Worm (Caenorhabditis elegans) whole organism, L1 larva: Measurements from ENCODE around the gene ugtp-1.

Source experiments
- C34B4.2 ChIP-seq: sonication (generic microtip); optimal IDR thresholded peaks from 2 replicates; lab custom pipeline; 2017; ENCODE audit warnings: mild to moderate bottlenecking, missing genetic modification characterization, missing compliant biosample characterization
- F16B12.6 ChIP-seq: fragments of 150-350 bp; optimal IDR thresholded peaks from 2 replicates; lab custom pipeline; 2014; ENCODE audit warnings: missing biosample characterization, missing genetic modification characterization
- Y116A8C.19 ChIP-seq: sonication (generic microtip); optimal IDR thresholded peaks from 2 replicates; lab custom pipeline; 2016; ENCODE audit warnings: missing compliant biosample characterization, missing genetic modification characterization, borderline replicate concordance
- alr-1 ChIP-seq: fragments of 200-800 bp; sonication (Bioruptor generic); optimal IDR thresholded peaks from 2 replicates; lab custom pipeline; 2018; ENCODE audit warnings: borderline replicate concordance, mild to moderate bottlenecking, missing genetic modification characterization, missing compliant biosample characterization
- ama-1 ChIP-seq: fragments of 150-350 bp; optimal IDR thresholded peaks from 2 replicates; lab custom pipeline; 2014
- blmp-1 ChIP-seq: fragments of 150-350 bp; optimal IDR thresholded peaks from 2 replicates; lab custom pipeline; 2014; ENCODE audit warnings: missing biosample characterization, missing genetic modification characterization
- ceh-82 ChIP-seq, 3 experiments: fragments of 150-350 bp in 1 of 3; sonication (generic microtip) in 2 of 3; optimal IDR thresholded peaks; 2 replicates each; lab custom pipeline; 2014 to 2017; ENCODE audit warnings: missing biosample characterization in 3 of 3, missing genetic modification characterization in 3 of 3
- ceh-88 ChIP-seq: fragments of 200-800 bp; sonication (Bioruptor generic); IDR thresholded peaks from 2 replicates; pipeline ENCODE4 v1.3.6; 2022; ENCODE audit warnings: missing genetic modification characterization, missing compliant biosample characterization
- ceh-90 ChIP-seq: sonication (generic microtip); optimal IDR thresholded peaks from 2 replicates; lab custom pipeline; 2016; ENCODE audit warnings: missing genetic modification characterization, missing compliant biosample characterization
- ces-1 ChIP-seq: fragments of 150-350 bp; optimal IDR thresholded peaks from 2 replicates; lab custom pipeline; 2014; ENCODE audit warnings: missing biosample characterization, missing genetic modification reagents, missing genetic modification characterization
- dpl-1 ChIP-seq, 3 experiments: fragments of 150-350 bp in 2 of 3; sonication (generic microtip) in 1 of 3; optimal IDR thresholded peaks; 2 replicates each; lab custom pipeline; 2014 to 2017; ENCODE audit warnings: missing biosample characterization in 3 of 3, missing genetic modification characterization in 3 of 3, missing genetic modification reagents in 3 of 3
- dsc-1 ChIP-seq: sonication (generic microtip); optimal IDR thresholded peaks from 2 replicates; lab custom pipeline; 2016; ENCODE audit warnings: mild to moderate bottlenecking, missing genetic modification characterization, missing compliant biosample characterization
- efl-1 ChIP-seq, 4 experiments: fragments of 150-350 bp; optimal IDR thresholded peaks in 3 of 4; peaks in 1 of 4; 1 replicate in 1 of 4; 2 replicates in 3 of 4; lab custom pipeline; 2014; ENCODE audit warnings: missing biosample characterization in 2 of 4, missing genetic modification characterization in 2 of 4, missing genetic modification reagents in 2 of 4
- efl-3 ChIP-seq: fragments of 200-800 bp; sonication (Bioruptor generic); optimal IDR thresholded peaks from 2 replicates; lab custom pipeline; 2018; ENCODE audit warnings: mild to moderate bottlenecking, missing genetic modification characterization, missing compliant biosample characterization
- egl-13 ChIP-seq: sonication (generic microtip); optimal IDR thresholded peaks from 2 replicates; lab custom pipeline; 2016; ENCODE audit warnings: missing genotype, missing genetic modification reagents, missing genetic modification characterization, missing compliant biosample characterization
- elt-2 ChIP-seq: sonication (generic microtip); optimal IDR thresholded peaks from 2 replicates; lab custom pipeline; 2016; ENCODE audit warnings: missing genetic modification characterization, mild to moderate bottlenecking, inconsistent platforms, missing compliant biosample characterization, missing genetic modification reagents
- ets-5 ChIP-seq: fragments of 200-800 bp; sonication (Bioruptor generic); IDR thresholded peaks from 2 replicates; pipeline ENCODE4 v1.3.6; 2022; ENCODE audit warnings: missing genetic modification characterization, missing compliant biosample characterization
- fkh-10 ChIP-seq: sonication (generic microtip); optimal IDR thresholded peaks from 2 replicates; lab custom pipeline; 2017; ENCODE audit warnings: missing biosample characterization, missing genetic modification reagents, missing genetic modification characterization
- fkh-8 ChIP-seq: sonication (generic microtip); optimal IDR thresholded peaks from 2 replicates; lab custom pipeline; 2016; ENCODE audit warnings: mild to moderate bottlenecking, missing genetic modification characterization, missing compliant biosample characterization
- hpl-2 ChIP-seq: fragments of 150-350 bp; optimal IDR thresholded peaks from 2 replicates; lab custom pipeline; 2014; ENCODE audit warnings: missing biosample characterization, missing genetic modification reagents, missing genetic modification characterization
- irx-1 ChIP-seq: sonication (generic microtip); optimal IDR thresholded peaks from 2 replicates; lab custom pipeline; 2016; ENCODE audit warnings: missing genetic modification characterization, missing compliant biosample characterization
- lin-13 ChIP-seq: fragments of 150-350 bp; optimal IDR thresholded peaks from 2 replicates; lab custom pipeline; 2014; ENCODE audit warnings: missing biosample characterization, missing genetic modification reagents, missing genetic modification characterization
- lin-14 ChIP-seq: fragments of 200-800 bp; sonication (Bioruptor generic); optimal IDR thresholded peaks from 2 replicates; lab custom pipeline; 2018; ENCODE audit warnings: mild to moderate bottlenecking, missing genetic modification characterization, moderate library complexity, missing compliant biosample characterization
- lin-35 ChIP-seq, 2 experiments: fragments of 150-350 bp; optimal IDR thresholded peaks; 2 replicates each; lab custom pipeline; 2014; ENCODE audit warnings: missing biosample characterization in 2 of 2, missing genetic modification characterization in 2 of 2, missing genetic modification reagents in 2 of 2
- lin-39 ChIP-seq: fragments of 150-350 bp; optimal IDR thresholded peaks from 2 replicates; lab custom pipeline; 2014; ENCODE audit warnings: missing biosample characterization, missing genetic modification reagents, missing genetic modification characterization
- lir-3 ChIP-seq: sonication (generic microtip); optimal IDR thresholded peaks from 2 replicates; lab custom pipeline; 2016; ENCODE audit warnings: mild to moderate bottlenecking, missing genetic modification characterization, moderate library complexity, missing compliant biosample characterization; ENCODE audit not compliant: poor library complexity
- lsy-2 ChIP-seq, 2 experiments: fragments of 150-350 bp; optimal IDR thresholded peaks; 2 replicates each; lab custom pipeline; 2014; ENCODE audit warnings: missing biosample characterization in 2 of 2, missing genetic modification characterization in 2 of 2
- mdl-1 ChIP-seq, 2 experiments: fragments of 150-350 bp; optimal IDR thresholded peaks; 2 replicates each; lab custom pipeline; 2014 to 2017; ENCODE audit warnings: missing biosample characterization in 2 of 2, missing genetic modification characterization in 2 of 2, inconsistent platforms in 1 of 2
- mef-2 ChIP-seq: fragments of 150-350 bp; optimal IDR thresholded peaks from 2 replicates; lab custom pipeline; 2014; ENCODE audit warnings: missing biosample characterization, missing genetic modification characterization
- mep-1 ChIP-seq: fragments of 150-350 bp; optimal IDR thresholded peaks from 2 replicates; lab custom pipeline; 2014; ENCODE audit warnings: missing biosample characterization, missing genetic modification characterization
- nhr-11 ChIP-seq: fragments of 150-350 bp; optimal IDR thresholded peaks from 2 replicates; lab custom pipeline; 2014; ENCODE audit warnings: missing biosample characterization, missing genetic modification characterization
- nhr-20 ChIP-seq: sonication (generic microtip); optimal IDR thresholded peaks from 2 replicates; lab custom pipeline; 2016; ENCODE audit warnings: mild to moderate bottlenecking, missing genetic modification characterization, missing compliant biosample characterization
- nhr-237 ChIP-seq: fragments of 150-350 bp; optimal IDR thresholded peaks from 2 replicates; lab custom pipeline; 2014; ENCODE audit warnings: missing biosample characterization, missing genetic modification characterization
- nhr-28 ChIP-seq: fragments of 150-350 bp; optimal IDR thresholded peaks from 2 replicates; lab custom pipeline; 2014; ENCODE audit warnings: missing biosample characterization, missing genetic modification characterization
- nhr-47 ChIP-seq: sonication (generic microtip); optimal IDR thresholded peaks from 2 replicates; lab custom pipeline; 2016; ENCODE audit warnings: mild to moderate bottlenecking, missing genetic modification characterization, moderate library complexity, missing compliant biosample characterization
- nhr-71 ChIP-seq: sonication (generic microtip); optimal IDR thresholded peaks from 2 replicates; lab custom pipeline; 2016; ENCODE audit warnings: mild to moderate bottlenecking, missing genetic modification characterization, moderate library complexity, missing compliant biosample characterization
- nhr-76 ChIP-seq: sonication (generic microtip); optimal IDR thresholded peaks from 2 replicates; lab custom pipeline; 2017; ENCODE audit warnings: missing biosample characterization, missing genetic modification characterization
- nhr-77 ChIP-seq: fragments of 150-350 bp; optimal IDR thresholded peaks from 2 replicates; lab custom pipeline; 2014; ENCODE audit warnings: missing biosample characterization, missing genetic modification characterization
- nhr-84 ChIP-seq: sonication (generic microtip); optimal IDR thresholded peaks from 2 replicates; lab custom pipeline; 2017; ENCODE audit warnings: missing biosample characterization, missing genetic modification characterization
- nhr-90 ChIP-seq: sonication (generic microtip); optimal IDR thresholded peaks from 2 replicates; lab custom pipeline; 2016; ENCODE audit warnings: mild to moderate bottlenecking, missing genetic modification characterization, missing compliant biosample characterization; ENCODE audit not compliant: poor library complexity
- rnt-1 ChIP-seq: sonication (generic microtip); optimal IDR thresholded peaks from 2 replicates; lab custom pipeline; 2016; ENCODE audit warnings: mild to moderate bottlenecking, missing genetic modification characterization, moderate library complexity, missing compliant biosample characterization
- snu-23 ChIP-seq: sonication (generic microtip); optimal IDR thresholded peaks from 2 replicates; lab custom pipeline; 2016; ENCODE audit warnings: missing genetic modification characterization, missing compliant biosample characterization
- tbx-2 ChIP-seq: sonication (generic microtip); optimal IDR thresholded peaks from 2 replicates; lab custom pipeline; 2016; ENCODE audit warnings: missing genetic modification characterization, missing compliant biosample characterization
- tlp-1 ChIP-seq: fragments of 150-350 bp; optimal IDR thresholded peaks from 2 replicates; lab custom pipeline; 2014; ENCODE audit warnings: missing biosample characterization, missing genetic modification characterization
- unc-130 ChIP-seq: fragments of 150-350 bp; optimal IDR thresholded peaks from 2 replicates; lab custom pipeline; 2017; ENCODE audit warnings: missing biosample characterization, missing genetic modification characterization, inconsistent platforms
- unc-30 ChIP-seq: sonication (generic microtip); optimal IDR thresholded peaks from 2 replicates; lab custom pipeline; 2017; ENCODE audit warnings: missing biosample characterization, missing genetic modification characterization
- unc-62 ChIP-seq: fragments of 150-350 bp; optimal IDR thresholded peaks from 2 replicates; lab custom pipeline; 2014; ENCODE audit warnings: missing biosample characterization, missing genetic modification reagents, missing genetic modification characterization
- xbp-1 ChIP-seq: sonication (generic microtip); optimal IDR thresholded peaks from 2 replicates; lab custom pipeline; 2016; ENCODE audit warnings: missing genetic modification characterization, missing compliant biosample characterization
- zip-4 ChIP-seq: fragments of 200-800 bp; sonication (Bioruptor generic); optimal IDR thresholded peaks from 2 replicates; lab custom pipeline; 2018; ENCODE audit warnings: mild to moderate bottlenecking, missing genetic modification characterization, moderate library complexity, missing compliant biosample characterization
- ztf-4 ChIP-seq: fragments of 150-350 bp; optimal IDR thresholded peaks from 2 replicates; lab custom pipeline; 2014; ENCODE audit warnings: missing biosample characterization, missing genetic modification characterization

Gene ugtp-1

ce11 chrIII:8782080-8782479 is 31.6 kb upstream of the ugtp-1 start (continued):
- no peak for TF ChIP-seq nhr-11 (tag; lab: Kevin White, UChicago)
- TF ChIP-seq unc-62 (GFP tag; lab: Kevin White, UChicago) = no peak
- TF ChIP-seq dpl-1 (GFP tag; optimal IDR thresholded peaks at IDR 0.05; lab: Kevin White, UChicago) = no peak
- peak; percentile 31 for TF ChIP-seq mef-2 (tag; lab: Kevin White, UChicago)
- no peak for TF ChIP-seq nhr-90 (tag; lab: Kevin White, UChicago)
- TF ChIP-seq irx-1 (tag; lab: Kevin White, UChicago) = no peak
- no peak for TF ChIP-seq blmp-1 (tag; lab: Kevin White, UChicago)
- no peak for TF ChIP-seq efl-1 (optimal IDR thresholded peaks at IDR 0.05; lab: Kevin White, UChicago)
- TF ChIP-seq efl-1 (GFP tag; optimal IDR thresholded peaks at IDR 0.05 in 1 of 2; lab: Kevin White, UChicago) = peak; percentile 2 to 3
- peak; percentile 3 for TF ChIP-seq mep-1 (tag; lab: Kevin White, UChicago)
- TF ChIP-seq lir-3 (tag; lab: Kevin White, UChicago) = no peak
- peak; percentile 86 for TF ChIP-seq lin-14 (GFP tag; lab: Kevin White, UChicago)
- peak; percentile 24 for TF ChIP-seq fkh-8
- no peak for TF ChIP-seq efl-3
- peak; percentile 67 for TF ChIP-seq fkh-10 (GFP tag; lab: Kevin White, UChicago)
- TF ChIP-seq nhr-47 (tag; lab: Kevin White, UChicago) = no peak
- no peak for TF ChIP-seq tlp-1
- no peak for TF ChIP-seq elt-2
- TF ChIP-seq ceh-82 (tag; optimal IDR thresholded peaks at IDR 0.05; lab: Kevin White, UChicago) = no peak
- TF ChIP-seq nhr-71 (tag; lab: Kevin White, UChicago) = peak; percentile 39
- no peak for TF ChIP-seq hpl-2 (GFP tag; lab: Kevin White, UChicago)
- TF ChIP-seq lin-13 (GFP tag; lab: Kevin White, UChicago) = no peak
- TF ChIP-seq nhr-20 = no peak

DNA sequence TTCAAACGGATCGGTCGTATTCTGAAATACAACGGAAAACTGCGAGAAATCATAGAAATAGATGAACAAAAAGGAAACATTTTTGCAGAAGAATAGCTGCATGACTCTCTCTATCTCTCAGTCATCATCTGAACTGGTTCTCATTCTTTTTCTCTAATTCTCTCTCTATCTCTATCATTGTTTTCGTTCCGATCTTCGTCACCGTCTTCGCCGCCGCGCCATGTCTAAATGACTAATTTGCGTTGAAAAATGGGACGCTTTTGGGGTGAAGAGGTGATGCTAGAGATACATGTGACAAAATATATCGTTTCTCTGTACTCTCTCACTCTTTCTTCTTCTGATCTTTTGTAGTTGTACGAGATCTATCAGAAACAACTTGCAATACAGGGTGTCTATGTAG is 30.0 kb upstream of the ugtp-1 start:
- TF ChIP-seq egl-13 (no peak), F16B12.6 (tag; lab: Kevin White, UChicago) (no peak), snu-23 (GFP tag; lab: Kevin White, UChicago) (peak; percentile 79), nhr-28 (tag; lab: Kevin White, UChicago) (no peak), nhr-76 (tag; lab: Kevin White, UChicago) (no peak), nhr-77 (tag; lab: Kevin White, UChicago) (no peak), ets-5 (no peak), nhr-20 (peak; percentile 87), nhr-84 (no peak), rnt-1 (tag; lab: Kevin White, UChicago) (peak; percentile 28), lin-35 (GFP tag; optimal IDR thresholded peaks at IDR 0.05; lab: Kevin White, UChicago) (peak; percentile 37 to 61), Y116A8C.19 (tag; lab: Kevin White, UChicago) (no peak), unc-130 (no peak), nhr-47 (tag; lab: Kevin White, UChicago) (peak; percentile 11), nhr-71 (tag; lab: Kevin White, UChicago) (peak; percentile 81), fkh-8 (no peak), unc-30 (tag; lab: Kevin White, UChicago) (no peak), lin-39 (tag; lab: Kevin White, UChicago) (no peak), lir-3 (tag; lab: Kevin White, UChicago) (peak; percentile 27), ces-1 (GFP tag; lab: Kevin White, UChicago) (no peak), dsc-1 (tag; lab: Kevin White, UChicago) (no peak), ztf-4 (peak; percentile 15), efl-1 (optimal IDR thresholded peaks at IDR 0.05; lab: Kevin White, UChicago) (peak; percentile 5 to 33), efl-1 (GFP tag; optimal IDR thresholded peaks at IDR 0.05 in 1 of 2; lab: Kevin White, UChicago) (peak; percentile 20 to 86), C34B4.2 (tag; lab: Kevin White, UChicago) (no peak), mdl-1 (tag; optimal IDR thresholded peaks at IDR 0.05; lab: Kevin White, UChicago) (peak in 1 of 2 experiments; percentile 84), tbx-2 (tag; lab: Kevin White, UChicago) (peak; percentile 74), mep-1 (tag; lab: Kevin White, UChicago) (peak; percentile 47), ceh-88 (no peak), zip-4 (GFP tag; lab: Kevin White, UChicago) (no peak), lsy-2 (tag; optimal IDR thresholded peaks at IDR 0.05; lab: Kevin White, UChicago) (peak in 1 of 2 experiments; percentile 55), nhr-237 (tag; lab: Kevin White, UChicago) (no peak), xbp-1 (tag; lab: Kevin White, UChicago) (peak; percentile 15), lin-14 (GFP tag; lab: Kevin White, UChicago) (peak; percentile 89), ceh-90 (tag; lab: Kevin White, UChicago) (no peak), elt-2 (no peak), alr-1 (tag; lab: Kevin White, UChicago) (no peak), ama-1 (lab: Kevin White, UChicago) (no peak), lin-13 (GFP tag; lab: Kevin White, UChicago) (no peak), nhr-11 (tag; lab: Kevin White, UChicago) (no peak)
